Fruit fly (Drosophila melanogaster) whole organism, embryonic: ENCODE data around the gene CG16736.

ENCODE experiments used
- CG10274 ChIP-seq: fragments of 200-800 bp; sonication (Bioruptor generic); optimal IDR thresholded peaks from 3 replicates; lab custom pipeline; 2017; ENCODE audit warnings: missing biosample characterization, mild to moderate bottlenecking, missing genetic modification characterization
- CG10431 ChIP-seq: fragments of 200-800 bp; sonication (Bioruptor generic); optimal IDR thresholded peaks from 3 replicates; lab custom pipeline; 2018; ENCODE audit warnings: missing biosample characterization, mild to moderate bottlenecking, missing genetic modification characterization
- CG10543 ChIP-seq: fragments of 200-800 bp; sonication (Bioruptor generic); optimal IDR thresholded peaks from 3 replicates; lab custom pipeline; 2017; ENCODE audit warnings: missing biosample characterization, mild to moderate bottlenecking, missing genetic modification characterization, moderate library complexity
- CG10979 ChIP-seq: fragments of 200-800 bp; sonication (Bioruptor generic); optimal IDR thresholded peaks from 2 replicates; lab custom pipeline; 2018; ENCODE audit warnings: missing biosample characterization, mild to moderate bottlenecking, missing genetic modification characterization, moderate library complexity
- CG12659 ChIP-seq: fragments of 200-800 bp; sonication (Bioruptor generic); optimal IDR thresholded peaks from 3 replicates; lab custom pipeline; 2017; ENCODE audit warnings: mild to moderate bottlenecking, missing biosample characterization, missing genetic modification reagents, missing genetic modification characterization
- CG14667 ChIP-seq: fragments of 200-800 bp; sonication (Bioruptor generic); IDR thresholded peaks from 2 replicates; pipeline ENCODE4 v1.3.6; 2022; ENCODE audit warnings: missing biosample characterization, missing genetic modification characterization
- CG16779 ChIP-seq: fragments of 200-800 bp; sonication (Bioruptor generic); IDR thresholded peaks from 2 replicates; pipeline ENCODE4 v1.3.6; 2022; ENCODE audit warnings: missing biosample characterization, missing genetic modification characterization
- CG16863 ChIP-seq: fragments of 200-800 bp; sonication (Bioruptor generic); optimal IDR thresholded peaks from 3 replicates; lab custom pipeline; 2016; ENCODE audit warnings: missing biosample characterization, missing genetic modification characterization
- CG18011 ChIP-seq: fragments of 200-800 bp; sonication (Bioruptor generic); optimal IDR thresholded peaks from 2 replicates; lab custom pipeline; 2017; ENCODE audit warnings: missing biosample characterization, missing genetic modification characterization, mild to moderate bottlenecking, moderate library complexity, missing genotype
- CG18476 ChIP-seq: fragments of 200-800 bp; sonication (Bioruptor generic); optimal IDR thresholded peaks from 2 replicates; lab custom pipeline; 2016; ENCODE audit warnings: missing biosample characterization, mild to moderate bottlenecking, missing genetic modification characterization
- CG18599 ChIP-seq: fragments of 200-800 bp; sonication (Bioruptor generic); optimal IDR thresholded peaks from 3 replicates; lab custom pipeline; 2017; ENCODE audit warnings: missing biosample characterization, missing genetic modification characterization, mild to moderate bottlenecking, moderate library complexity, missing genetic modification reagents
- CG2129 ChIP-seq: fragments of 200-800 bp; sonication (Bioruptor generic); IDR thresholded peaks from 2 replicates; pipeline ENCODE4 v1.3.6; 2022; ENCODE audit warnings: missing biosample characterization, missing genetic modification characterization; ENCODE audit not compliant: partially characterized antibody
- CG31365 ChIP-seq: fragments of 200-800 bp; sonication (Bioruptor generic); optimal IDR thresholded peaks from 2 replicates; lab custom pipeline; 2018; ENCODE audit warnings: missing biosample characterization, mild to moderate bottlenecking, missing genetic modification characterization
- CG31441 ChIP-seq: fragments of 200-800 bp; sonication (Bioruptor generic); IDR thresholded peaks from 2 replicates; pipeline ENCODE4 v1.3.6; 2022; ENCODE audit warnings: missing biosample characterization, missing genetic modification characterization
- CG3281 ChIP-seq: fragments of 200-800 bp; sonication (Bioruptor generic); optimal IDR thresholded peaks from 3 replicates; lab custom pipeline; 2017; ENCODE audit warnings: missing biosample characterization, mild to moderate bottlenecking, missing genetic modification characterization
- CG4360 ChIP-seq: fragments of 200-800 bp; sonication (Bioruptor generic); IDR thresholded peaks from 2 replicates; pipeline ENCODE4 v1.3.6; 2022; ENCODE audit warnings: missing biosample characterization, missing genetic modification characterization
- CG6175 ChIP-seq: fragments of 200-800 bp; sonication (Bioruptor generic); IDR thresholded peaks from 3 replicates; pipeline ENCODE4 v1.3.6; 2022; ENCODE audit warnings: missing biosample characterization, missing genetic modification characterization
- CG7271 ChIP-seq: fragments of 200-800 bp; sonication (Bioruptor generic); optimal IDR thresholded peaks from 2 replicates; lab custom pipeline; 2018; ENCODE audit warnings: missing biosample characterization, mild to moderate bottlenecking, missing genetic modification characterization, moderate library complexity
- CG7928 ChIP-seq: fragments of 200-800 bp; sonication (Bioruptor generic); optimal IDR thresholded peaks from 2 replicates; lab custom pipeline; 2017; ENCODE audit warnings: missing biosample characterization, mild to moderate bottlenecking, missing genetic modification characterization
- CG8359 ChIP-seq: fragments of 200-800 bp; sonication (Bioruptor generic); optimal IDR thresholded peaks from 2 replicates; lab custom pipeline; 2017; ENCODE audit warnings: missing biosample characterization, mild to moderate bottlenecking, missing genetic modification characterization, borderline replicate concordance
- CkIIα-i1 ChIP-seq: fragments of 200-800 bp; sonication (Bioruptor generic); IDR thresholded peaks from 2 replicates; pipeline ENCODE4 v1.3.6; 2022; ENCODE audit warnings: missing biosample characterization, missing genetic modification characterization
- CoRest ChIP-seq: fragments of 200-800 bp; sonication (Bioruptor generic); optimal IDR thresholded peaks from 3 replicates; lab custom pipeline; 2018; ENCODE audit warnings: missing biosample characterization, mild to moderate bottlenecking, missing genetic modification characterization, moderate library complexity
- Dip2 ChIP-seq: fragments of 200-800 bp; sonication (Bioruptor generic); IDR thresholded peaks from 2 replicates; pipeline ENCODE4 v1.3.6; 2022; ENCODE audit warnings: missing biosample characterization, missing genetic modification characterization
- Meics ChIP-seq: fragments of 200-800 bp; sonication (Bioruptor generic); optimal IDR thresholded peaks from 2 replicates; lab custom pipeline; 2017; ENCODE audit warnings: missing biosample characterization, mild to moderate bottlenecking, missing genetic modification characterization
- NC2α ChIP-seq: fragments of 200-800 bp; sonication (Bioruptor generic); optimal IDR thresholded peaks from 2 replicates; lab custom pipeline; 2016; ENCODE audit warnings: missing biosample characterization, missing genetic modification characterization
- Opbp ChIP-seq: fragments of 200-800 bp; sonication (Bioruptor generic); IDR thresholded peaks from 3 replicates; pipeline ENCODE4 v1.3.6; 2022; ENCODE audit warnings: missing biosample characterization, missing genetic modification characterization; ENCODE audit not compliant: partially characterized antibody
- Xbp1 ChIP-seq: fragments of 200-800 bp; sonication (Bioruptor generic); optimal IDR thresholded peaks from 3 replicates; lab custom pipeline; 2016; ENCODE audit warnings: missing biosample characterization, mild to moderate bottlenecking, missing genetic modification characterization
- ara ChIP-seq: fragments of 200-800 bp; sonication (Bioruptor generic); IDR thresholded peaks from 2 replicates; pipeline ENCODE4 v1.3.6; 2022; ENCODE audit warnings: missing biosample characterization, missing genetic modification characterization
- bbx ChIP-seq: fragments of 200-800 bp; sonication (Bioruptor generic); IDR thresholded peaks from 2 replicates; pipeline ENCODE4 v1.3.6; 2022; ENCODE audit warnings: missing biosample characterization, missing genetic modification characterization; ENCODE audit not compliant: partially characterized antibody
- btn ChIP-seq: fragments of 200-800 bp; sonication (Bioruptor generic); optimal IDR thresholded peaks from 2 replicates; lab custom pipeline; 2016; ENCODE audit warnings: missing biosample characterization, missing genetic modification characterization
- cato ChIP-seq: fragments of 200-800 bp; sonication (Bioruptor generic); optimal IDR thresholded peaks from 2 replicates; lab custom pipeline; 2016; ENCODE audit warnings: missing biosample characterization, missing genetic modification characterization, borderline replicate concordance
- crc ChIP-seq: fragments of 200-800 bp; sonication (Bioruptor generic); optimal IDR thresholded peaks from 2 replicates; lab custom pipeline; 2016; ENCODE audit warnings: missing biosample characterization, missing genetic modification characterization
- dimm ChIP-seq: fragments of 200-800 bp; sonication (Bioruptor generic); IDR thresholded peaks from 2 replicates; pipeline ENCODE4 v1.3.6; 2022; ENCODE audit warnings: missing biosample characterization, missing genetic modification characterization
- dpn ChIP-seq, 2 experiments: fragments of 200-800 bp; sonication (Bioruptor generic); optimal IDR thresholded peaks; 3 replicates each; lab custom pipeline; 2016; ENCODE audit warnings: missing biosample characterization in 2 of 2, missing genetic modification characterization in 2 of 2
- fu2 ChIP-seq: fragments of 200-800 bp; sonication (Bioruptor generic); optimal IDR thresholded peaks from 2 replicates; lab custom pipeline; 2016; ENCODE audit warnings: missing biosample characterization, missing genetic modification characterization
- gro ChIP-seq: fragments of 200-800 bp; sonication (Bioruptor generic); optimal IDR thresholded peaks from 2 replicates; lab custom pipeline; 2016; ENCODE audit warnings: missing biosample characterization, missing genetic modification characterization
- hkb ChIP-seq, 2 experiments: fragments of 200-800 bp in 1 of 2; fragments of >200 bp in 1 of 2; sonication (Bioruptor generic) in 1 of 2; IDR thresholded peaks in 1 of 2; optimal IDR thresholded peaks in 1 of 2; 2 replicates each; pipeline versions ENCODE4 v1.3.6 to Lab custom; 2017 to 2022; ENCODE audit warnings: missing biosample characterization in 1 of 2, missing genetic modification characterization in 1 of 2
- inv ChIP-seq: fragments of 200-800 bp; sonication (Bioruptor generic); IDR thresholded peaks from 2 replicates; pipeline ENCODE4 v1.3.6; 2022; ENCODE audit warnings: missing biosample characterization, missing genetic modification characterization; ENCODE audit not compliant: partially characterized antibody
- kni ChIP-seq: fragments of 200-800 bp; sonication (Bioruptor generic); optimal IDR thresholded peaks from 3 replicates; lab custom pipeline; 2017; ENCODE audit warnings: mild to moderate bottlenecking, missing biosample characterization, missing genetic modification reagents, missing genetic modification characterization
- lilli ChIP-seq: fragments of 200-800 bp; sonication (Bioruptor generic); optimal IDR thresholded peaks from 3 replicates; lab custom pipeline; 2016; ENCODE audit warnings: missing biosample characterization, missing genetic modification characterization
- maf-S ChIP-seq: fragments of 200-800 bp; sonication (Bioruptor generic); optimal IDR thresholded peaks from 2 replicates; lab custom pipeline; 2016; ENCODE audit warnings: missing biosample characterization, missing genetic modification characterization
- otp ChIP-seq: fragments of 200-800 bp; sonication (Bioruptor generic); IDR thresholded peaks from 3 replicates; pipeline ENCODE4, ENCODE4 v1.3.6; 2022; ENCODE audit warnings: missing biosample characterization, missing genetic modification characterization
- pros ChIP-seq: fragments of 200-800 bp; sonication (Bioruptor generic); optimal IDR thresholded peaks from 3 replicates; lab custom pipeline; 2019; ENCODE audit warnings: missing biosample characterization, mild to moderate bottlenecking, missing genetic modification characterization, moderate library complexity
- pum ChIP-seq: fragments of 200-800 bp; sonication (Bioruptor generic); optimal IDR thresholded peaks from 2 replicates; lab custom pipeline; 2016; ENCODE audit warnings: missing biosample characterization, missing genetic modification characterization
- pzg ChIP-seq: fragments of 200-800 bp; sonication (Bioruptor generic); optimal IDR thresholded peaks from 3 replicates; lab custom pipeline; 2018; ENCODE audit warnings: missing biosample characterization, mild to moderate bottlenecking, missing genetic modification characterization, moderate library complexity
- sob ChIP-seq: fragments of 200-800 bp; sonication (Bioruptor generic); IDR thresholded peaks from 2 replicates; pipeline ENCODE4 v1.3.6; 2022; ENCODE audit warnings: missing biosample characterization, missing genetic modification characterization
- tgo ChIP-seq: fragments of 200-800 bp; sonication (Bioruptor generic); IDR thresholded peaks from 3 replicates; pipeline ENCODE4 v1.3.6; 2022; ENCODE audit warnings: missing biosample characterization, missing genetic modification characterization
- tin ChIP-seq: fragments of 200-800 bp; sonication (Bioruptor generic); optimal IDR thresholded peaks from 3 replicates; lab custom pipeline; 2016; ENCODE audit warnings: missing biosample characterization, missing genetic modification characterization

The CG16736 gene

DNA sequence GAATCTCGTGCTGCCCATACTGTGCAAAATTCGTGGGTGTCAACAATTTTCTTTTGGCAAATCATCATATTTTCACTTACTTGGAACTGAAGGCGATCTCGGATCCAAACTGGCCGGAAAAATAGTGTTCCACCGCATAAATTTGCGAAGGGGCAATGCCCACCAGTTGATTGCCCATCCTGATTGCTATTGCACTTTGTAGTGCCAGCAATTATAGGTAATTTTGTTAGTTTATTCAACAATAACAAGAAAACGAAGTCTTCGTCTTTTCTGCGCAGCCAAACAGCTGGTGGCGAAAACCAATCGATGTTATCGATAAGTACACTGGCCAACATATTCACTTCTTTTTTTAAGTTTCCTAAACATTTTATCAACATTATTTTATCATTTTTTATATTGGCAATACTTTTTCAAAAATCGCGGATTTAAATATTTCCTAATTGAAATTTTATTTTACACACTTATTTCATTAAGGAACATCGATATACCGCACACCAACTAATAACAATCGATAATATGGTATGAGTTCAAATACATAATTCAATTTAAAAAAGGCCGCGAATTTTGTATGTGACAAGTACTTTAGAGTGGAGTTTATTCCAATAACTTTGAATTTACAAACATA lies 11.8 kb downstream of the CG16736 start, which contains the start of gene Vps15 (continued):
- TF ChIP-seq bbx (GFP tag; lab: Robert Waterston, UW): peak; percentile 73
- TF ChIP-seq dpn (GFP tag; optimal IDR thresholded peaks at IDR 0.05; lab: Kevin White, UChicago): peak; percentile 50 to 72
- TF ChIP-seq CG18476 (GFP tag; lab: Kevin White, UChicago): peak; percentile 74
- TF ChIP-seq tgo (GFP tag; lab: Robert Waterston, UW): peak; percentile 65; the same call in 2 of the 3 replicates
- TF ChIP-seq CG10431 (GFP tag; lab: Kevin White, UChicago): peak; percentile 18
- TF ChIP-seq CG10543 (GFP tag; lab: Kevin White, UChicago): peak; percentile 78
- no peak for TF ChIP-seq CG10274 (GFP tag; lab: Kevin White, UChicago)
- TF ChIP-seq Dip2 (GFP tag; lab: Robert Waterston, UW): no peak
- TF ChIP-seq CG18011 (GFP tag; lab: Kevin White, UChicago): peak; percentile 61
- no peak for TF ChIP-seq CG31365
- TF ChIP-seq CG14667 (GFP tag; lab: Robert Waterston, UW): peak; percentile 46; the same call in 1 of the 2 replicates
- peak; percentile 66 for TF ChIP-seq inv (GFP tag; lab: Robert Waterston, UW)
- TF ChIP-seq crc: peak; percentile 36
- TF ChIP-seq fu2 (GFP tag; lab: Kevin White, UChicago): peak; percentile 38
- peak; percentile 67 for TF ChIP-seq CG31441 (GFP tag; lab: Robert Waterston, UW)
- peak; percentile 81 for TF ChIP-seq Meics (GFP tag; lab: Kevin White, UChicago)
- TF ChIP-seq kni (GFP tag; lab: Kevin White, UChicago): peak; percentile 8
- peak; percentile 86 for TF ChIP-seq CoRest
- no peak for TF ChIP-seq dimm (GFP tag; lab: Robert Waterston, UW)
- TF ChIP-seq otp (GFP tag; lab: Robert Waterston, UW): no peak; the same call in 2 of the 3 replicates
- peak; percentile 81 for TF ChIP-seq sob (GFP tag; lab: Robert Waterston, UW)
- no peak for TF ChIP-seq hkb (optimal IDR thresholded peaks at IDR 0.05; lab: Kevin White, UChicago)
- peak; percentile 75 for TF ChIP-seq hkb (GFP tag; IDR thresholded peaks at IDR 0.05; lab: Robert Waterston, UW)
- peak; percentile 76 for TF ChIP-seq CG10979 (tag; lab: Kevin White, UChicago)
- TF ChIP-seq tin: peak; percentile 74
- peak; percentile 31 for TF ChIP-seq cato (GFP tag; lab: Kevin White, UChicago)
- TF ChIP-seq pum (GFP tag; lab: Kevin White, UChicago): peak; percentile 67
- no peak for TF ChIP-seq CG6175 (GFP tag; lab: Robert Waterston, UW)
- peak; percentile 45; the same call in 1 of the 2 replicates for TF ChIP-seq ara
- TF ChIP-seq btn (GFP tag; lab: Kevin White, UChicago): no peak
- peak; percentile 85 for TF ChIP-seq CG2129 (GFP tag; lab: Robert Waterston, UW)
- no peak for TF ChIP-seq pros (GFP tag; lab: Kevin White, UChicago)
- TF ChIP-seq CG7271 (tag; lab: Kevin White, UChicago): peak; percentile 71
- peak; percentile 54 for TF ChIP-seq pzg (GFP tag; lab: Kevin White, UChicago)
- TF ChIP-seq CG4360 (GFP tag; lab: Robert Waterston, UW): 0 out of 2 replicates have a peak, but pooled peaks have one; percentile 20
- 0 out of 2 replicates have a peak, but pooled peaks have one; percentile 31 for TF ChIP-seq CG16779 (GFP tag; lab: Robert Waterston, UW)
- peak; percentile 45 for TF ChIP-seq gro (GFP tag; lab: Kevin White, UChicago)
- TF ChIP-seq maf-S (GFP tag; lab: Kevin White, UChicago): peak; percentile 66
- TF ChIP-seq CG18599 (GFP tag; lab: Kevin White, UChicago): peak; percentile 83
- no peak for TF ChIP-seq CkIIα-i1
- TF ChIP-seq CG8359 (GFP tag; lab: Kevin White, UChicago): no peak
- peak; percentile 79 for TF ChIP-seq CG12659 (GFP tag; lab: Kevin White, UChicago)
- TF ChIP-seq lilli (GFP tag; lab: Kevin White, UChicago): peak; percentile 82
- peak; percentile 23 for TF ChIP-seq CG16863
- TF ChIP-seq CG7928 (GFP tag; lab: Kevin White, UChicago): peak; percentile 32
- peak; percentile 72 for TF ChIP-seq CG3281 (GFP tag; lab: Kevin White, UChicago)
- TF ChIP-seq NC2α (GFP tag; lab: Kevin White, UChicago): peak; percentile 27
- peak; percentile 50; the same call in 1 of the 3 replicates for TF ChIP-seq Opbp (GFP tag; lab: Robert Waterston, UW)
- peak; percentile 83 for TF ChIP-seq Xbp1 (GFP tag; lab: Kevin White, UChicago)
